Worm (Caenorhabditis elegans) whole organism, young adult: ENCODE results near the gene F07A11.4.
"Not testable (repeated sequence)": the region's sequence is repeated elsewhere in the genome, so short reads cannot be mapped to it uniquely, and the experiment has no call there.

Source experiments
- B0336.3 ChIP-seq: fragments of 200-800 bp; sonication (Bioruptor generic); IDR thresholded peaks from 2 replicates; pipeline ENCODE4 v1.3.6; 2022; ENCODE audit warnings: missing genetic modification characterization, missing compliant biosample characterization
- F22D6.2 ChIP-seq: sonication (generic microtip); optimal IDR thresholded peaks from 2 replicates; lab custom pipeline; 2016; ENCODE audit warnings: mild to moderate bottlenecking, missing genetic modification characterization, missing compliant biosample characterization
- F33H1.4 ChIP-seq: fragments of 200-800 bp; sonication (Bioruptor generic); IDR thresholded peaks from 2 replicates; pipeline ENCODE4 v1.3.6; 2022; ENCODE audit warnings: missing genetic modification reagents, missing genetic modification characterization, missing compliant biosample characterization
- K11D2.4 ChIP-seq: fragments of 200-800 bp; sonication (Bioruptor generic); IDR thresholded peaks from 2 replicates; pipeline ENCODE4 v1.3.6; 2022; ENCODE audit warnings: missing genetic modification reagents, missing genetic modification characterization, missing compliant biosample characterization
- Y53F4B.3 ChIP-seq: fragments of 200-800 bp; sonication (Bioruptor generic); IDR thresholded peaks from 2 replicates; pipeline ENCODE4 v1.3.6; 2022; ENCODE audit warnings: missing genetic modification reagents, missing genetic modification characterization, missing compliant biosample characterization
- Y67H2A.10 ChIP-seq: fragments of 200-800 bp; sonication (Bioruptor generic); conservative IDR thresholded peaks from 2 replicates; pipeline ENCODE4 v1.3.6; 2022; ENCODE audit warnings: missing genetic modification reagents, missing genetic modification characterization, missing compliant biosample characterization
- aptf-2 ChIP-seq: fragments of 200-800 bp; sonication (Bioruptor generic); conservative IDR thresholded peaks from 2 replicates; pipeline ENCODE4 v1.3.6; 2022; ENCODE audit warnings: missing genetic modification reagents, missing genetic modification characterization, missing compliant biosample characterization
- attf-6 ChIP-seq: fragments of 200-800 bp; sonication (Bioruptor generic); IDR thresholded peaks from 2 replicates; pipeline ENCODE4 v1.3.6; 2022; ENCODE audit warnings: missing genetic modification reagents, missing genetic modification characterization, missing compliant biosample characterization
- ceh-40 ChIP-seq: fragments of 200-800 bp; sonication (Bioruptor generic); IDR thresholded peaks from 2 replicates; pipeline ENCODE4 v1.3.6; 2022; ENCODE audit warnings: missing genetic modification characterization, missing compliant biosample characterization
- ceh-91 ChIP-seq: fragments of 200-800 bp; sonication (Bioruptor generic); IDR thresholded peaks from 2 replicates; pipeline ENCODE4 v1.3.6; 2022; ENCODE audit warnings: missing genetic modification reagents, missing genetic modification characterization, missing compliant biosample characterization
- chd-7 ChIP-seq: sonication (generic microtip); optimal IDR thresholded peaks from 2 replicates; lab custom pipeline; 2016; ENCODE audit warnings: mild to moderate bottlenecking, missing genetic modification characterization, moderate library complexity, missing compliant biosample characterization
- die-1 ChIP-seq: sonication (generic microtip); optimal IDR thresholded peaks from 2 replicates; lab custom pipeline; 2016; ENCODE audit warnings: missing genotype, mild to moderate bottlenecking, missing genetic modification characterization, missing compliant biosample characterization
- dpff-1 ChIP-seq: sonication (generic microtip); optimal IDR thresholded peaks from 2 replicates; lab custom pipeline; 2017; ENCODE audit warnings: mild to moderate bottlenecking, missing genetic modification characterization, missing compliant biosample characterization
- dpl-1 ChIP-seq: fragments of 150-350 bp; optimal IDR thresholded peaks from 2 replicates; lab custom pipeline; 2014; ENCODE audit warnings: missing biosample characterization, missing genetic modification reagents, missing genetic modification characterization
- efl-1 ChIP-seq: fragments of 150-350 bp; optimal IDR thresholded peaks from 2 replicates; lab custom pipeline; 2014; ENCODE audit warnings: missing biosample characterization, missing genetic modification reagents, missing genetic modification characterization
- ets-4 ChIP-seq: fragments of 200-800 bp; sonication (Bioruptor generic); optimal IDR thresholded peaks from 2 replicates; lab custom pipeline; 2018; ENCODE audit warnings: mild to moderate bottlenecking, missing genetic modification characterization, missing compliant biosample characterization
- him-1 ChIP-seq: sonication (generic microtip); optimal IDR thresholded peaks from 2 replicates; lab custom pipeline; 2016; ENCODE audit warnings: missing genotype, missing genetic modification reagents, missing genetic modification characterization, missing compliant biosample characterization
- hmg-1.2 ChIP-seq: fragments of 200-800 bp; sonication (Bioruptor generic); IDR thresholded peaks from 2 replicates; pipeline ENCODE4 v1.3.6; 2022; ENCODE audit warnings: missing genetic modification reagents, missing genetic modification characterization, missing compliant biosample characterization
- hsf-1 ChIP-seq: fragments of 200-800 bp; sonication (Bioruptor generic); IDR thresholded peaks from 2 replicates; pipeline ENCODE4 v1.3.6; 2022; ENCODE audit warnings: missing genetic modification reagents, missing genetic modification characterization, missing compliant biosample characterization
- mxl-1 ChIP-seq: sonication (generic microtip); optimal IDR thresholded peaks from 2 replicates; lab custom pipeline; 2016; ENCODE audit warnings: missing genetic modification characterization, missing compliant biosample characterization
- nfya-2 ChIP-seq: fragments of 200-800 bp; sonication (Bioruptor generic); IDR thresholded peaks from 2 replicates; pipeline ENCODE4 v1.3.6; 2022; ENCODE audit warnings: missing genetic modification reagents, missing genetic modification characterization, missing compliant biosample characterization
- sdz-38 ChIP-seq: sonication (generic microtip); optimal IDR thresholded peaks from 2 replicates; lab custom pipeline; 2016; ENCODE audit warnings: missing genotype, missing genetic modification characterization, missing compliant biosample characterization
- snpc-4 ChIP-seq, 5 experiments: fragments of 150-350 bp in 1 of 5; sonication (generic microtip) in 4 of 5; optimal IDR thresholded peaks; 2 replicates each; lab custom pipeline; 2014 to 2018; ENCODE audit warnings: missing genetic modification characterization in 5 of 5, missing biosample characterization in 3 of 5, antibody characterized with exemption in 2 of 5, mild to moderate bottlenecking in 2 of 5, missing compliant biosample characterization in 2 of 5, missing genotype in 2 of 5, moderate library complexity in 2 of 5, missing genetic modification reagents in 1 of 5
- sptf-2 ChIP-seq: fragments of 200-800 bp; sonication (Bioruptor generic); optimal IDR thresholded peaks from 2 replicates; lab custom pipeline; 2018; ENCODE audit warnings: mild to moderate bottlenecking, missing genetic modification characterization, missing compliant biosample characterization
- tbx-9 ChIP-seq: sonication (generic microtip); optimal IDR thresholded peaks from 2 replicates; lab custom pipeline; 2016; ENCODE audit warnings: borderline replicate concordance, missing genetic modification characterization, inconsistent platforms, missing compliant biosample characterization
- tlf-1 ChIP-seq: fragments of 200-800 bp; sonication (Bioruptor generic); optimal IDR thresholded peaks from 2 replicates; lab custom pipeline; 2018; ENCODE audit warnings: mild to moderate bottlenecking, missing genetic modification characterization, missing compliant biosample characterization
- unc-62 ChIP-seq: fragments of 150-350 bp; optimal IDR thresholded peaks from 2 replicates; lab custom pipeline; 2014; ENCODE audit warnings: missing biosample characterization, missing genetic modification reagents, missing genetic modification characterization
- xnd-1 ChIP-seq: sonication (generic microtip); optimal IDR thresholded peaks from 2 replicates; lab custom pipeline; 2016; ENCODE audit warnings: missing genotype, missing genetic modification reagents, missing genetic modification characterization, missing compliant biosample characterization
- zfh-2 ChIP-seq: fragments of 200-800 bp; sonication (Bioruptor generic); conservative IDR thresholded peaks from 2 replicates; pipeline ENCODE4 v1.3.6; 2022; ENCODE audit warnings: missing genetic modification reagents, missing genetic modification characterization, missing compliant biosample characterization
- ztf-28 ChIP-seq: fragments of 200-800 bp; sonication (Bioruptor generic); IDR thresholded peaks from 2 replicates; pipeline ENCODE4 v1.3.6; 2022; ENCODE audit warnings: missing genetic modification reagents, missing genetic modification characterization, missing compliant biosample characterization

The F07A11.4 gene

ce11 chrII:11600711-11601110, at the start of gene F07A11.4:
F07A11.4 (plus strand) TSS chrII:11601011.
- no peak for TF ChIP-seq tlf-1
- no peak for TF ChIP-seq zfh-2
- TF ChIP-seq snpc-4 (GFP tag; optimal IDR thresholded peaks at IDR 0.05; lab: Kevin White, UChicago), result no peak
- TF ChIP-seq snpc-4 (tag; optimal IDR thresholded peaks at IDR 0.05; lab: Kevin White, UChicago), result no peak
- no peak for TF ChIP-seq K11D2.4 (GFP tag; lab: Robert Waterston, UW)
- TF ChIP-seq attf-6 (GFP tag; lab: Robert Waterston, UW), result no peak
- TF ChIP-seq hsf-1, result no peak
- no peak for TF ChIP-seq sdz-38 (tag; lab: Kevin White, UChicago)
- TF ChIP-seq sptf-2, result no peak
- TF ChIP-seq him-1 (tag; lab: Kevin White, UChicago), result no peak
- no peak for TF ChIP-seq dpl-1 (GFP tag; lab: Kevin White, UChicago)
- no peak for TF ChIP-seq B0336.3
- no peak for TF ChIP-seq ceh-91 (GFP tag; lab: Robert Waterston, UW)
- TF ChIP-seq ztf-28 (GFP tag; lab: Robert Waterston, UW), result no peak
- TF ChIP-seq unc-62 (GFP tag; lab: Kevin White, UChicago), result no peak

ce11 chrII:11551981-11552380, 48.8 kb upstream of the F07A11.4 start, which contains the start of gene dhgd-1:
dhgd-1 (minus strand) TSS chrII:11552081.
- TF ChIP-seq snpc-4 (GFP tag; optimal IDR thresholded peaks at IDR 0.05; lab: Kevin White, UChicago); snpc-4 (tag; optimal IDR thresholded peaks at IDR 0.05; lab: Kevin White, UChicago); F22D6.2 (tag; lab: Kevin White, UChicago); hsf-1: not testable (repeated sequence)

ce11 chrII:11555634-11556033, 45.2 kb upstream of the F07A11.4 start, which contains the start of gene F54D5.24:
F54D5.24 (plus strand) TSS chrII:11555949.
- TF ChIP-seq Y67H2A.10 (GFP tag; lab: Robert Waterston, UW) (no peak), mxl-1 (no peak), dpff-1 (tag; lab: Kevin White, UChicago) (no peak), die-1 (no peak), Y53F4B.3 (GFP tag; lab: Robert Waterston, UW) (no peak), F33H1.4 (GFP tag; lab: Robert Waterston, UW) (no peak), aptf-2 (GFP tag; lab: Robert Waterston, UW) (no peak), ets-4 (GFP tag; lab: Kevin White, UChicago) (no peak), ceh-40 (GFP tag; lab: Robert Waterston, UW) (no peak), xnd-1 (tag; lab: Kevin White, UChicago) (no peak)

ce11 chrII:11556338-11556737, 44.5 kb upstream of the F07A11.4 start, which contains the start of gene F54D5.17:
F54D5.17 (plus strand) TSS chrII:11556638.
- TF ChIP-seq zfh-2 (0 out of 2 replicates have a peak, but pooled peaks have one; percentile 13), chd-7 (tag; lab: Kevin White, UChicago) (no peak)

ce11 chrII:11564127-11564526, 36.7 kb upstream of the F07A11.4 start, which contains the start of gene F54D5.15:
F54D5.15 (minus strand) TSS chrII:11564227.
- no peak for TF ChIP-seq nfya-2 (GFP tag; lab: Robert Waterston, UW)
- 0 out of 2 replicates have a peak, but pooled peaks have one; percentile 22 for TF ChIP-seq zfh-2
- TF ChIP-seq, all 124 proteins: peak for 1

ce11 chrII:11566970-11567711, 33.7 kb upstream of the F07A11.4 start, which contains the start of gene F54D5.5:
F54D5.5 (minus strand) TSS chrII:11567020.
- no peak for TF ChIP-seq unc-62 (GFP tag; lab: Kevin White, UChicago)
- peak; percentile 23 for TF ChIP-seq efl-1 (GFP tag; lab: Kevin White, UChicago)
- peak; percentile 84 for TF ChIP-seq zfh-2
- peak; percentile 71 for TF ChIP-seq hmg-1.2 (GFP tag; lab: Robert Waterston, UW)
- TF ChIP-seq tbx-9 (tag; lab: Kevin White, UChicago), result no peak
